Worm (Caenorhabditis elegans) whole organism, L4/young adult: ENCODE results near the gene Y56A3A.31.

Experiments
- W03F9.2 ChIP-seq: fragments of 150-350 bp; optimal IDR thresholded peaks from 2 replicates; lab custom pipeline; 2014; ENCODE audit warnings: missing biosample characterization, missing genetic modification characterization
- dao-5 ChIP-seq: sonication (generic microtip); optimal IDR thresholded peaks from 2 replicates; lab custom pipeline; 2016; ENCODE audit warnings: missing genotype, missing genetic modification characterization, moderate library complexity, missing compliant biosample characterization
- him-1 ChIP-seq: sonication (generic microtip); optimal IDR thresholded peaks from 2 replicates; lab custom pipeline; 2016; ENCODE audit warnings: missing genotype, missing genetic modification reagents, missing genetic modification characterization, missing compliant biosample characterization

- no peak for TF ChIP-seq W03F9.2 (tag; lab: Kevin White, UChicago)
- TF ChIP-seq dao-5 (tag; lab: Kevin White, UChicago): no peak
- TF ChIP-seq him-1 (tag; lab: Kevin White, UChicago): no peak
Measured at ce11 chrIII:12017999-12018398, 43.7 kb downstream of the Y56A3A.31 start.
